Fruit fly (Drosophila melanogaster): Measurements from ENCODE around the gene bif.

bif gene

DNA sequence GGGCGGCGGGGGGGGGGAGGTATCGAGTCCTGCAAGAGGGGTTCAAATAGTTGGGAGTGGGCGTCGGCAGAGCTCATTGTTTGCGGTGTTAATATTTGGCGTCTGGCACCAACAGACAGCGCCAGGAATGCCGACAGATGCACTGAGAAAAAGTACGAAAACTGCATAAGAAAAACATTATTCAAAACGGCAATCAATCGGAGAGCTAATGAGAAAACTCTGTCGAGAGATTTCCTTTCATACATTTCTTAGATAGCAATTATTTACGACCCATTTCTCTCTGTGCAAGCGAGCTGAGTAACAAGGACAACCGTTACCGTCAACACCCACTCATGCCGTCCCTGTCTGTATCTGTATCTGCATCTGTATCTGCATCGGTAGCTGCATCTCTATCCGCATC is 14.7 kb upstream of the bif start:
- peak; percentile 43 for TF ChIP-seq achi (GFP tag; optimal IDR thresholded peaks at IDR 0.05)
- no peak for TF ChIP-seq CG11902 (GFP tag; optimal IDR thresholded peaks at IDR 0.05)
- no peak for TF ChIP-seq Ets21C (GFP tag; optimal IDR thresholded peaks at IDR 0.05)
- no peak for TF ChIP-seq CG6854 (GFP tag; optimal IDR thresholded peaks at IDR 0.05)
- TF ChIP-seq ss (GFP tag; optimal IDR thresholded peaks at IDR 0.05): peak; percentile 7 to 51
- TF ChIP-seq salr (GFP tag; optimal IDR thresholded peaks at IDR 0.05): peak; percentile 1 to 21
- TF ChIP-seq cyc (GFP tag; optimal IDR thresholded peaks at IDR 0.05): peak; percentile 22
- TF ChIP-seq CG8319 (GFP tag; optimal IDR thresholded peaks at IDR 0.05): no peak
- no peak for TF ChIP-seq Sox102F (GFP tag; optimal IDR thresholded peaks at IDR 0.05)
- peak; percentile 57 for TF ChIP-seq CG3919 (GFP tag; optimal IDR thresholded peaks at IDR 0.05)
- TF ChIP-seq fd59A (GFP tag; optimal IDR thresholded peaks at IDR 0.05): peak; percentile 3
- TF ChIP-seq CG16779 (tag; optimal IDR thresholded peaks at IDR 0.05): no peak
- TF ChIP-seq Eip78C (GFP tag): peak; percentile 85
- peak; percentile 21 for TF ChIP-seq Hr39 (GFP tag; optimal IDR thresholded peaks at IDR 0.05)
- TF ChIP-seq lz (GFP tag; optimal IDR thresholded peaks at IDR 0.05): peak; percentile 35
- no peak for TF ChIP-seq Eip93F (GFP tag; optimal IDR thresholded peaks at IDR 0.05)
- peak; percentile 18 for TF ChIP-seq CG6276 (GFP tag; optimal IDR thresholded peaks at IDR 0.05)
- TF ChIP-seq CG11294 (GFP tag; IDR thresholded peaks at IDR 0.05): peak; percentile 30; the same call in 1 of the 2 replicates
- TF ChIP-seq Hr4 (GFP tag; optimal IDR thresholded peaks at IDR 0.05): peak; percentile 55
- no peak for TF ChIP-seq Gug (GFP tag; IDR thresholded peaks at IDR 0.05)
- TF ChIP-seq spab (GFP tag; optimal IDR thresholded peaks at IDR 0.05): peak; percentile 27
- peak; percentile 50 for TF ChIP-seq acj6 (GFP tag; optimal IDR thresholded peaks at IDR 0.05)
- TF ChIP-seq CG10669 (GFP tag; optimal IDR thresholded peaks at IDR 0.05): peak; percentile 51
- peak; percentile 41 for TF ChIP-seq dsx (GFP tag; optimal IDR thresholded peaks at IDR 0.05; ENCODE audit: poor library complexity, severe bottlenecking)
- TF ChIP-seq CG7368 (GFP tag; optimal IDR thresholded peaks at IDR 0.05): peak; percentile 48
- TF ChIP-seq vri (GFP tag; optimal IDR thresholded peaks at IDR 0.05): no peak
- peak; percentile 48 for TF ChIP-seq OdsH (GFP tag; optimal IDR thresholded peaks at IDR 0.05)
- TF ChIP-seq fd85E (GFP tag; optimal IDR thresholded peaks at IDR 0.05): no peak
- peak; percentile 27 for TF ChIP-seq CG6792 (GFP tag; optimal IDR thresholded peaks at IDR 0.05)
- TF ChIP-seq net (GFP tag; optimal IDR thresholded peaks at IDR 0.05): peak; percentile 46
- peak; percentile 70 for TF ChIP-seq CG15336 (GFP tag; IDR thresholded peaks at IDR 0.05)
- TF ChIP-seq CG34406 (GFP tag; optimal IDR thresholded peaks at IDR 0.05): peak; percentile 33
- no peak for TF ChIP-seq Blimp-1 (GFP tag; optimal IDR thresholded peaks at IDR 0.05)
- peak; percentile 43 for TF ChIP-seq CG3032 (tag; optimal IDR thresholded peaks at IDR 0.05)
- no peak for TF ChIP-seq Sox14 (GFP tag; optimal IDR thresholded peaks at IDR 0.05)
- TF ChIP-seq CG6163 (GFP tag; IDR thresholded peaks at IDR 0.05): peak; percentile 74; the same call in 2 of the 3 replicates
- TF ChIP-seq CG8119 (GFP tag; IDR thresholded peaks at IDR 0.05): peak; percentile 36; the same call in 1 of the 3 replicates
- TF ChIP-seq Hr38 (GFP tag; optimal IDR thresholded peaks at IDR 0.05): no peak
- TF ChIP-seq Eip75B (GFP tag; optimal IDR thresholded peaks at IDR 0.05): peak; percentile 42
- TF ChIP-seq CG6808 (GFP tag; optimal IDR thresholded peaks at IDR 0.05): peak; percentile 34
- TF ChIP-seq CG4318 (GFP tag; optimal IDR thresholded peaks at IDR 0.05): peak; percentile 16
- TF ChIP-seq pdm3 (GFP tag; optimal IDR thresholded peaks at IDR 0.05): peak; percentile 43
- peak; percentile 24 for TF ChIP-seq CG8632 (GFP tag; optimal IDR thresholded peaks at IDR 0.05)
- peak; percentile 19 for TF ChIP-seq Sox15 (GFP tag; optimal IDR thresholded peaks at IDR 0.05)
- TF ChIP-seq topi (GFP tag; optimal IDR thresholded peaks at IDR 0.05): peak; percentile 15
- peak; percentile 56 for TF ChIP-seq CG32006 (GFP tag; optimal IDR thresholded peaks at IDR 0.05)
- peak; percentile 39 for TF ChIP-seq Ets96B (tag; optimal IDR thresholded peaks at IDR 0.05)
- TF ChIP-seq dac (GFP tag; optimal IDR thresholded peaks at IDR 0.05): no peak
- peak; percentile 20 for TF ChIP-seq esn (GFP tag; optimal IDR thresholded peaks at IDR 0.05)
- peak; percentile 29 for TF ChIP-seq CG9139 (GFP tag; optimal IDR thresholded peaks at IDR 0.05)
- TF ChIP-seq CG10631 (GFP tag; optimal IDR thresholded peaks at IDR 0.05): peak; percentile 21
- TF ChIP-seq Lpt (GFP tag; optimal IDR thresholded peaks at IDR 0.05): peak; percentile 5
